Worm (Caenorhabditis elegans) whole organism, L2 larva: Measurements from ENCODE around the gene K11H3.2.

Experiments
- ZK546.5 ChIP-seq: sonication (generic microtip); optimal IDR thresholded peaks from 2 replicates; lab custom pipeline; 2017; ENCODE audit warnings: missing biosample characterization, missing genetic modification characterization
- alr-1 ChIP-seq: fragments of 150-350 bp; optimal IDR thresholded peaks from 2 replicates; lab custom pipeline; 2014; ENCODE audit warnings: missing biosample characterization, missing genetic modification characterization
- dmd-4 ChIP-seq: sonication (generic microtip); optimal IDR thresholded peaks from 2 replicates; lab custom pipeline; 2017; ENCODE audit warnings: missing biosample characterization, missing genetic modification characterization
- lin-11 ChIP-seq: fragments of 150-350 bp; sonication (generic microtip); optimal IDR thresholded peaks from 2 replicates; lab custom pipeline; 2014; ENCODE audit warnings: missing biosample characterization, missing genetic modification characterization, inconsistent platforms, mixed read lengths
- lsy-2 ChIP-seq, 2 experiments: fragments of 150-350 bp in 1 of 2; sonication (generic microtip) in 1 of 2; optimal IDR thresholded peaks; 2 replicates each; lab custom pipeline; 2014 to 2017; ENCODE audit warnings: missing biosample characterization in 2 of 2, missing genetic modification characterization in 2 of 2
- mab-5 ChIP-seq: fragments of 150-350 bp; optimal IDR thresholded peaks from 2 replicates; lab custom pipeline; 2014; ENCODE audit warnings: missing biosample characterization, missing genetic modification characterization
- nhr-11 ChIP-seq: fragments of 150-350 bp; optimal IDR thresholded peaks from 2 replicates; lab custom pipeline; 2014; ENCODE audit warnings: missing biosample characterization, missing genetic modification characterization
- nhr-129 ChIP-seq: fragments of 150-350 bp; optimal IDR thresholded peaks from 2 replicates; lab custom pipeline; 2014; ENCODE audit warnings: missing biosample characterization, missing genetic modification characterization
- peb-1 ChIP-seq: fragments of 150-350 bp; optimal IDR thresholded peaks from 2 replicates; lab custom pipeline; 2014; ENCODE audit warnings: missing biosample characterization, missing genetic modification characterization
- snpc-4 ChIP-seq: fragments of 150-350 bp; optimal IDR thresholded peaks from 2 replicates; lab custom pipeline; 2014; ENCODE audit warnings: missing biosample characterization, missing genetic modification characterization
- unc-39 ChIP-seq: fragments of 150-350 bp; optimal IDR thresholded peaks from 2 replicates; lab custom pipeline; 2014; ENCODE audit warnings: missing biosample characterization, missing genetic modification characterization
- unc-62 ChIP-seq: fragments of 150-350 bp; optimal IDR thresholded peaks from 2 replicates; lab custom pipeline; 2014; ENCODE audit warnings: missing biosample characterization, missing genetic modification reagents, missing genetic modification characterization
- ztf-11 ChIP-seq: sonication (generic microtip); optimal IDR thresholded peaks from 2 replicates; lab custom pipeline; 2017; ENCODE audit warnings: missing biosample characterization, missing genetic modification characterization

DNA sequence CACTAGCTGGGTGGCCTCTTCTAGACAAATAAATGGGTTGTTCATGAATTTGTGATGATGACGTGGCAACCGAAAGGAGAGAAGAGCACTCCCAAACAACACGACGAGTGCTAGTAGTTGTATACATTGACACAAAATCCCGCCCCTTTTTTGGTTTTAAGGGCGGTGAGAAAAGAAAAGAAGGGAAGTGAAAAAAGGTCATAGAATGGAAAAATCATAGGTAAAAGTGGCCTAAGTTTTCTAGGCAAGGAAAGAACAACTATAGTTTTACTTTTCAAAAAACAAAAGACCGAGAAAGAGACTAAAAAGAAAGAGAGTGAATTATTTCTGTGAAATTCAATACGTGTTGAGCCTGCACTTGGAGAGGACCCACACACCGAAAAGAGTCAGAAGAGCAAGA, 32.6 kb downstream of the K11H3.2 start, which contains the start of gene ZK757.2:
- no peak for TF ChIP-seq lsy-2 (tag; optimal IDR thresholded peaks at IDR 0.05; lab: Kevin White, UChicago)
- no peak for TF ChIP-seq unc-62 (GFP tag; lab: Kevin White, UChicago)
- TF ChIP-seq nhr-129: no peak
- TF ChIP-seq lin-11 (tag; lab: Kevin White, UChicago): no peak
- no peak for TF ChIP-seq mab-5 (tag; lab: Kevin White, UChicago)
- TF ChIP-seq snpc-4: no peak
- no peak for TF ChIP-seq ztf-11 (tag; lab: Kevin White, UChicago)
- no peak for TF ChIP-seq alr-1 (tag; lab: Kevin White, UChicago)
- TF ChIP-seq peb-1: no peak
- no peak for TF ChIP-seq unc-39 (tag; lab: Kevin White, UChicago)
- TF ChIP-seq nhr-11 (tag; lab: Kevin White, UChicago): no peak
- no peak for TF ChIP-seq ZK546.5 (tag; lab: Kevin White, UChicago)
- TF ChIP-seq dmd-4 (tag; lab: Kevin White, UChicago): no peak
